Fruit fly (Drosophila melanogaster): Measurements from ENCODE around the gene CG34056.

The CG34056 gene

DNA sequence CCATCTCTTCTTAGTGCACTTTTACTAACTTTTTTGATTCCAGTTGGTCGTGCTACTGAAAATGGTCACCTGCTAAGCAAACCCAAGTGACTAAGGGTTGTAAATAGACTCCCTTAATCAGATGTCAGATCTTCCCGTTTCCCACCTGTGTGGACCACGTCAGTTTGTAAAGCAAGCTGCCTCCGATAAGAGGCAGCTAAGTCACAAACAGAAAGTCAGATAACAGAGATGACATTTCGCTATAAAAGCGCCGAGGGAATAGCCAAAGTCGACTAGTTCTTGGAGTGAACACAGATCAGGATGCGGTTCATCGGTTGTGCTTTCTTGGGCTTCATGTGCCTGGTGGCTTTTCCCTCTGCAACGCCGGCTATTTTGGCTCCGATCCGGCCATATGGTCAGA is 6.8 kb downstream of the CG34056 start, which contains the start of gene mat:
Gene mat, plus strand, starts transcription at position 301 of the 400 bp plus-strand sequence.
- no peak for TF ChIP-seq CG13204 (GFP tag; optimal IDR thresholded peaks at IDR 0.05)
- TF ChIP-seq CG32121 (GFP tag; IDR thresholded peaks at IDR 0.05), result no peak
- TF ChIP-seq CG15710 (tag; optimal IDR thresholded peaks at IDR 0.05), result no peak
- no peak for TF ChIP-seq CG8159 (tag; optimal IDR thresholded peaks at IDR 0.05)
- TF ChIP-seq CG17806 (tag; optimal IDR thresholded peaks at IDR 0.05), result no peak
- no peak for TF ChIP-seq Pif1A (GFP tag; optimal IDR thresholded peaks at IDR 0.05)
- no peak for TF ChIP-seq Pif1B (GFP tag; optimal IDR thresholded peaks at IDR 0.05)
- no peak for TF ChIP-seq fd96Ca (GFP tag; IDR thresholded peaks at IDR 0.05)
- no peak for TF ChIP-seq rn (GFP tag; IDR thresholded peaks at IDR 0.05)
- TF ChIP-seq CG10348 (GFP tag; IDR thresholded peaks at IDR 0.05), result no peak

DNA sequence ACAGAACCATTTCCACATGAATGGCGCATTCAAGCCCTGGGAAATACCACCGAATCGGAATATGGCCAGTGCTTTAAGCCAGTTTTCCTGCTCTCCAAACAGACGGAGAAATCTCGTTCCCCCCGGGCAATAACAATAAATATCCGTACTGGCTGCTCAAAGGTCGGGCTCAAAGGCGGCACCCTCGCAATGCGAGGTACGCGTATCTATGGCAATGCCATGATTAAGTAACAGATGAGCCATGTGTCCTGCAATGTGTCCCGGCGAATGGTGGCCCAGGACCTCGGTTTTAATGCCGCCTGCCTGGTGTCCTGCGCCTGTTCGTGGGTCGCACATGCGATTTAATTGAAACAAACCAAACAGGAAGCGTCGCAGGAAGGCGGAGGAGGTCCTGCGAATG is 8.1 kb downstream of the CG34056 start:
- no peak for TF ChIP-seq Pif1A (GFP tag; optimal IDR thresholded peaks at IDR 0.05)
- no peak for TF ChIP-seq CG17806 (tag; optimal IDR thresholded peaks at IDR 0.05)
- no peak for TF ChIP-seq CG14655 (GFP tag; optimal IDR thresholded peaks at IDR 0.05)
- TF ChIP-seq Snoo (tag; optimal IDR thresholded peaks at IDR 0.05), result no peak
- TF ChIP-seq CG8301 (tag; optimal IDR thresholded peaks at IDR 0.05), result no peak
- no peak for TF ChIP-seq CG12605 (GFP tag; IDR thresholded peaks at IDR 0.05)
- no peak for TF ChIP-seq Ets98B (GFP tag; IDR thresholded peaks at IDR 0.05)
- no peak for TF ChIP-seq gl (tag; optimal IDR thresholded peaks at IDR 0.05)
- no peak for TF ChIP-seq CG9948 (tag; optimal IDR thresholded peaks at IDR 0.05)
- TF ChIP-seq Pif1B (GFP tag; optimal IDR thresholded peaks at IDR 0.05), result no peak
- TF ChIP-seq CG34367 (tag; optimal IDR thresholded peaks at IDR 0.05), result no peak
- no peak for TF ChIP-seq rn (GFP tag; IDR thresholded peaks at IDR 0.05)
- no peak for TF ChIP-seq CG15710 (tag; optimal IDR thresholded peaks at IDR 0.05)
- TF ChIP-seq D1 (tag; optimal IDR thresholded peaks at IDR 0.05), result no peak

DNA sequence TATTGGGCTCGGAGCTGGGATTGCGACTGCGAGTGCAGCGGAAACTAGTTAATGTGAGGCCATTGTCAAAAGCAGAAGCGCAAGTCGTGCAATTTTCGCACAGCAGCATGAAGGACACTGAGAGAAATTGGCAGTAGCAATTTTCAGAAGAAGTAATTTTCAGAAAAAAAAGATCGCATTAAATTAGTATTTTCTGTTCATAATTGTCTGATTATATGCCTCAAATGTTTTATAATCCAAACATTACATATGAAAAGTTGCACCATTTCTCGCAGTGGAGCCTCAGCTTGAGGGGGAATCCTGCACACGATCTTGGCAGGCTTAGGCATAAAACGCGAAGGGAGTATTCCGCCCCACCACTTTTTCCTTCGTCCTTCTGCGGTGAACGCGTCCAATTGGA is 8.6 kb downstream of the CG34056 start:
- TF ChIP-seq CG10348 (GFP tag; IDR thresholded peaks at IDR 0.05) (no peak), CG32121 (GFP tag; IDR thresholded peaks at IDR 0.05) (no peak), CG9948 (tag; optimal IDR thresholded peaks at IDR 0.05) (peak; percentile 36), CG13204 (GFP tag; optimal IDR thresholded peaks at IDR 0.05) (no peak), CG4496 (GFP tag; IDR thresholded peaks at IDR 0.05) (no peak), CG8159 (tag; optimal IDR thresholded peaks at IDR 0.05) (peak; percentile 71), CG14655 (GFP tag; optimal IDR thresholded peaks at IDR 0.05) (peak; percentile 22), EcR (GFP tag; optimal IDR thresholded peaks at IDR 0.05) (no peak), gl (tag; optimal IDR thresholded peaks at IDR 0.05) (no peak), CG12605 (GFP tag; IDR thresholded peaks at IDR 0.05) (no peak), Ets98B (GFP tag; IDR thresholded peaks at IDR 0.05) (no peak), Snoo (tag; optimal IDR thresholded peaks at IDR 0.05) (peak; percentile 41), D1 (tag; optimal IDR thresholded peaks at IDR 0.05) (no peak), CG17806 (tag; optimal IDR thresholded peaks at IDR 0.05) (peak; percentile 53), CG34367 (tag; optimal IDR thresholded peaks at IDR 0.05) (peak; percentile 48), Pif1A (GFP tag; optimal IDR thresholded peaks at IDR 0.05) (peak; percentile 4), fd96Ca (GFP tag; IDR thresholded peaks at IDR 0.05) (no peak), CG8301 (tag; optimal IDR thresholded peaks at IDR 0.05) (no peak), CG15710 (tag; optimal IDR thresholded peaks at IDR 0.05) (peak; percentile 61), Pif1B (GFP tag; optimal IDR thresholded peaks at IDR 0.05) (no peak), rn (GFP tag; IDR thresholded peaks at IDR 0.05) (no peak)

DNA sequence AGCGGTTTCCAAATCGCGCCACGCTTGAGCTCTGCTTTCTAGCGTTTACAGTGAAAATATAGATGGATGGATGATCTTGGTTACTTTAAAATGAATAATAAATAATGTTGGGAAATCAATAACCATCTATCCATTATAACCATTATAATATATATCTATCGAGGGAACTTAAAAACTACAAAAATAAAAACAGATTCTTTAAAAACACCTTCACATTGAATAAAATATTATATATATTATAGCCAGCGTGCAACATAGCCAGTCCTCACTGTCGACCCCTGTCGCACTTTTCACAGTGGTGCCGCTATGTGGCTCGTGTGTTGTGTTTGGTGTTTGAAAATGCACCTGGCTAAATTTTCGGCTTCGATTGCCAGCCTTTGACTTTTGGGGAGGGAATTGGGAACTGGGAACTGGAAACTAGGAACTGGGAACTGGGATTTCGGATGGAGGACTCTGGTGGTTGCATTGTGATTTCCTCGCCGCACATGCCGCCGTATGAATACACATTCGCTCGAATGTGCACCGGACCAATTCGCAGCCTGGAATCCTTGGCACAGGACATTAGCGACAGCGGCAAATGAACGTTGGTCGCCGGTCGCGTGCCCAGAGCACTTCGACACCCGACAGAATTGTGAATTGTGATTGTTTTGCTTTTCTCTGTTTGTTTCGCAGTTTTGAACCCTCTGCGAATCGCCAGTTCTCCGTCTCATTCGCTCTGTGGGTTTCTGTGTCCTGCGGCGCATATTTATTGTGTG is 9.4 kb downstream of the CG34056 start:
- TF ChIP-seq CG15710 (tag; optimal IDR thresholded peaks at IDR 0.05), result peak; percentile 16
- TF ChIP-seq gl (tag; optimal IDR thresholded peaks at IDR 0.05), result no peak
- no peak for TF ChIP-seq Pif1A (GFP tag; optimal IDR thresholded peaks at IDR 0.05)
- TF ChIP-seq Snoo (tag; optimal IDR thresholded peaks at IDR 0.05), result peak; percentile 1
- no peak for TF ChIP-seq CG4496 (GFP tag; IDR thresholded peaks at IDR 0.05)
- no peak for TF ChIP-seq EcR (GFP tag; optimal IDR thresholded peaks at IDR 0.05)
- no peak for TF ChIP-seq Ets98B (GFP tag; IDR thresholded peaks at IDR 0.05)
- TF ChIP-seq CG17806 (tag; optimal IDR thresholded peaks at IDR 0.05), result no peak
- peak; percentile 36 for TF ChIP-seq CG8159 (tag; optimal IDR thresholded peaks at IDR 0.05)
- no peak for TF ChIP-seq rn (GFP tag; IDR thresholded peaks at IDR 0.05)
- TF ChIP-seq fd96Ca (GFP tag; IDR thresholded peaks at IDR 0.05), result no peak
- TF ChIP-seq CG8301 (tag; optimal IDR thresholded peaks at IDR 0.05), result no peak
- TF ChIP-seq CG12605 (GFP tag; IDR thresholded peaks at IDR 0.05), result no peak
- no peak for TF ChIP-seq CG34367 (tag; optimal IDR thresholded peaks at IDR 0.05)
- no peak for TF ChIP-seq CG13204 (GFP tag; optimal IDR thresholded peaks at IDR 0.05)
- TF ChIP-seq CG10348 (GFP tag; IDR thresholded peaks at IDR 0.05), result no peak
- no peak for TF ChIP-seq CG9948 (tag; optimal IDR thresholded peaks at IDR 0.05)
- no peak for TF ChIP-seq CG32121 (GFP tag; IDR thresholded peaks at IDR 0.05)
- TF ChIP-seq Pif1B (GFP tag; optimal IDR thresholded peaks at IDR 0.05), result no peak

DNA sequence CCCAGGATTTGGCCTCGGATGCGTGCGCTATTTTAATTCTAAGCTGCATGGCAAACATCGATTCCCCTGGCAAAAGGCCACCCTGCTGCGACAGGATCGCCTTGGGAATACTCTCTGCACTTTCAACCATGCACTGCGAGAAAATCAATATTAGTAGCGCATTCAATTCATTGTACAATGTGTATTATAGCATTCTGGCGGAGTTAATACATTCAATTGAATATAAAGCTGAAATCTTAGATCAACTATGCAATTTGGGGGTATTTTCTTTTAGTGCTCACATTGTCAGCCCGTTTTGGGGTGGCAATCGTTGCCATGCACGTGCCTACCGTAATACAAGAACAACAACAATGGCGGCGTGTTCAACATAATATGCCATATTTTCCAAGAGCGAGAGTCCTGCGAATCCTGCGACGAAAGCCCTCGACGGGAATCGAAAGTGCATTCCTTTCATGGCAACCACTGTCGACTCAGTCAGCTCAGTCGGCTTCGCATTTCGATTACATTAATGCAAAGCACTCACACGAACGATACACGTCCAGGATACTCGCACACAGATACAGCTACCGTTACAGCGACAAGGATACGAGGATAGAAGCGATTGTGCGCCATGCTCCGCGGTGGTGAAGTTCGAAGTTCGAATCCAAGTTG is 12.0 kb downstream of the CG34056 start:
- TF ChIP-seq CG17806 (tag; optimal IDR thresholded peaks at IDR 0.05) (peak; percentile 22), CG9948 (tag; optimal IDR thresholded peaks at IDR 0.05) (peak; percentile 34), CG4496 (GFP tag; IDR thresholded peaks at IDR 0.05) (no peak), Ets98B (GFP tag; IDR thresholded peaks at IDR 0.05) (no peak), CG8159 (tag; optimal IDR thresholded peaks at IDR 0.05) (peak; percentile 61), CG13204 (GFP tag; optimal IDR thresholded peaks at IDR 0.05) (no peak), CG12605 (GFP tag; IDR thresholded peaks at IDR 0.05) (no peak), CG14655 (GFP tag; optimal IDR thresholded peaks at IDR 0.05) (peak; percentile 6), CG10348 (GFP tag; IDR thresholded peaks at IDR 0.05) (no peak), CG8301 (tag; optimal IDR thresholded peaks at IDR 0.05) (no peak), CG15710 (tag; optimal IDR thresholded peaks at IDR 0.05) (peak; percentile 45), gl (tag; optimal IDR thresholded peaks at IDR 0.05) (no peak), Snoo (tag; optimal IDR thresholded peaks at IDR 0.05) (peak; percentile 35), EcR (GFP tag; optimal IDR thresholded peaks at IDR 0.05) (no peak), CG34367 (tag; optimal IDR thresholded peaks at IDR 0.05) (peak; percentile 12), Pif1A (GFP tag; optimal IDR thresholded peaks at IDR 0.05) (peak; percentile 21), Pif1B (GFP tag; optimal IDR thresholded peaks at IDR 0.05) (no peak), CG32121 (GFP tag; IDR thresholded peaks at IDR 0.05) (no peak), fd96Ca (GFP tag; IDR thresholded peaks at IDR 0.05) (0 out of 3 replicates have a peak, but pooled peaks have one; percentile 20), D1 (tag; optimal IDR thresholded peaks at IDR 0.05) (no peak), rn (GFP tag; IDR thresholded peaks at IDR 0.05) (no peak)

Measured in whole organism, pupa.